Worm (Caenorhabditis elegans) whole organism, young adult: Measurements from ENCODE around the gene K02D10.4.

ENCODE experiments used
- ama-1 ChIP-seq, 3 experiments: fragments of 150-350 bp in 1 of 3; sonication (generic microtip) in 2 of 3; optimal IDR thresholded peaks; 2 replicates each; lab custom pipeline; 2014 to 2018; ENCODE audit warnings: missing biosample characterization in 2 of 3, missing genetic modification characterization in 2 of 3, missing genetic modification reagents in 2 of 3
- cebp-1 ChIP-seq, 2 experiments: fragments of 200-800 bp in 1 of 2; sonication (Bioruptor generic) in 1 of 2; sonication (generic microtip) in 1 of 2; IDR thresholded peaks in 1 of 2; optimal IDR thresholded peaks in 1 of 2; 2 replicates each; pipeline versions ENCODE4 v1.3.6 to Lab custom; 2017 to 2022; ENCODE audit warnings: missing compliant biosample characterization in 2 of 2, missing genetic modification characterization in 2 of 2, mild to moderate bottlenecking in 1 of 2, missing genetic modification reagents in 1 of 2, moderate library complexity in 1 of 2
- ceh-40 ChIP-seq: fragments of 200-800 bp; sonication (Bioruptor generic); IDR thresholded peaks from 2 replicates; pipeline ENCODE4 v1.3.6; 2022; ENCODE audit warnings: missing genetic modification characterization, missing compliant biosample characterization
- hmg-1.2 ChIP-seq: fragments of 200-800 bp; sonication (Bioruptor generic); IDR thresholded peaks from 2 replicates; pipeline ENCODE4 v1.3.6; 2022; ENCODE audit warnings: missing genetic modification reagents, missing genetic modification characterization, missing compliant biosample characterization
- madf-6 ChIP-seq: fragments of 200-800 bp; sonication (Bioruptor generic); IDR thresholded peaks from 2 replicates; pipeline ENCODE4 v1.3.6; 2022; ENCODE audit warnings: missing genetic modification reagents, missing genetic modification characterization, missing compliant biosample characterization
- pha-4 ChIP-seq: fragments of 150-350 bp; sonication (generic microtip); optimal IDR thresholded peaks from 2 replicates; lab custom pipeline; 2014; ENCODE audit warnings: missing biosample characterization, missing genetic modification reagents, missing genetic modification characterization
- unc-62 ChIP-seq: fragments of 150-350 bp; optimal IDR thresholded peaks from 2 replicates; lab custom pipeline; 2014; ENCODE audit warnings: missing biosample characterization, missing genetic modification reagents, missing genetic modification characterization

DNA sequence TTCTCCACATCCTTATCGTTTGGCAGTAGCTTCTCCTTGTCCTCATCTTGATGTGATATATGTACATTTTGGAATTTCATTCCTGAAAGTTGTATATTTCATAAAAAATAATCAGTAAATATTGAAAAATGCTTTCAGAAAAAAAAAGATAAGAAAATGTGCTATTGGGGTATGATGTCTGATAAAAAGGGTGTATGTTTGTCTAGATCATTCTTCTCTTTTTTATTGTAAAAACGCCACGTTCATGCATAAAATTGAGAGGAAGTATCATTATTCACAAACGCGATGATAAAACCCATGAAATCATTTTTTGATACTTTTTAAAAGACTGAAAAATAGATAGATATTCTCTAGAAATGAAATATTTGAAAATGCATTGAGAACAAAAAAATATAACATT, 31.2 kb downstream of the K02D10.4 start:
- TF ChIP-seq ceh-40 (GFP tag; lab: Robert Waterston, UW) (no peak), cebp-1 (GFP tag; IDR thresholded peaks at IDR 0.05; lab: Robert Waterston, UW) (no peak), cebp-1 (tag; optimal IDR thresholded peaks at IDR 0.05; lab: Kevin White, UChicago) (no peak), unc-62 (GFP tag; lab: Kevin White, UChicago) (no peak), madf-6 (GFP tag; lab: Robert Waterston, UW) (no peak), ama-1 (optimal IDR thresholded peaks at IDR 0.05; lab: Kevin White, UChicago) (no peak), ama-1 (GFP tag; optimal IDR thresholded peaks at IDR 0.05; lab: Kevin White, UChicago) (no peak), pha-4 (tag; lab: Kevin White, UChicago) (no peak), hmg-1.2 (GFP tag; lab: Robert Waterston, UW) (no peak)
